Worm (Caenorhabditis elegans) whole organism, mixed stage, embryonic: Measurements from ENCODE around the gene str-190.

Experiments used
- ceh-39 ChIP-seq: fragments of 150-350 bp; optimal IDR thresholded peaks from 2 replicates; lab custom pipeline; 2014; ENCODE audit warnings: missing biosample characterization, missing genetic modification characterization
- nhr-12 ChIP-seq: fragments of 150-350 bp; optimal IDR thresholded peaks from 2 replicates; lab custom pipeline; 2014; ENCODE audit warnings: missing biosample characterization, missing genetic modification characterization
- nhr-28 ChIP-seq: fragments of 150-350 bp; optimal IDR thresholded peaks from 2 replicates; lab custom pipeline; 2014; ENCODE audit warnings: missing biosample characterization, missing genetic modification characterization
- snpc-4 ChIP-seq: fragments of 150-350 bp; optimal IDR thresholded peaks from 2 replicates; lab custom pipeline; 2014; ENCODE audit warnings: missing biosample characterization, missing genetic modification characterization
- unc-62 ChIP-seq: fragments of 150-350 bp; optimal IDR thresholded peaks from 2 replicates; lab custom pipeline; 2014; ENCODE audit warnings: missing biosample characterization, missing genetic modification reagents, missing genetic modification characterization

DNA sequence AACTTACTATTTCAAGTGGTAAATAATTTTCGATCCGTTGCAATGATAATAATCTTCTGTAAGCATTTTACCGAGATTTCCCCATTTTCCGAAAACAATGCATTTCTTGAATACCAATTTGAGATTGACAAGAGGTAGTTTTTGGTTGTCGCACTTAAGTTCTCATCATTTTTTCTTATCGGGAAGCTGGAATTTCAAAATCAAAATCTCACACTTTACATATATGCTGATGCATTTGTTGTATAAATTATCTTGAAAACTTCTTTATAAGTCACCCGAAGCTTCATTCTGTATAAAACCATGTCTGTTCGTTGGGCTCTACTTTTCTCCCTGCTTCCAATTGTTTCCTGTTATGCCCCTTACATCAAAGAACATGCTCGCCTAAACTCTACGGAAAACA is 26.9 kb downstream of the str-190 start, which contains the start of gene try-11:
- TF ChIP-seq nhr-12 (tag; lab: Kevin White, UChicago), result no peak
- no peak for TF ChIP-seq nhr-28 (tag; lab: Kevin White, UChicago)
- TF ChIP-seq ceh-39 (tag; lab: Kevin White, UChicago), result no peak
- no peak for TF ChIP-seq unc-62 (GFP tag; lab: Kevin White, UChicago)
- no peak for TF ChIP-seq snpc-4 (tag; lab: Kevin White, UChicago)
